Worm (Caenorhabditis elegans): Measurements from ENCODE around the gene actl-1.

The actl-1 gene

DNA sequence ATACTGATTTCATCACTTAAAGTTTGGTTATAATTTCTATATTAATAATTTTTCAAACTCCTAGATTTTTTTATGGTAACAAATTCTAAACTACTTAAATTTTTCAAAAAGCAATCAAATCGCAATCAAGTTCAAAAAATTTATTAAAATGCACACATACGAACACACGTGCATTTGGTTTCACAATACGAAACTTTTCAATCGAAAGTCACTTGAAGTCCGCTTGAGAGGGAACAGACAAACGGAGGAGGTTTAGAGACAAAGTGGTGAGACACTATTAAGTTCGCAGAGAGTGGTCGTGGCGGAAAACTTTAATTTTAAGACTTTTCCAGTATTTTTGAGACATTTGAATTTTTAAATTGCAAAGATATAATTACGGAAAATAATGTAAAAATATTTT lies 6.0 kb upstream of the actl-1 start, which contains the start of gene glr-8 (continued):
- TF ChIP-seq R02D3.7 (tag; optimal IDR thresholded peaks at IDR 0.05) = no peak
- TF ChIP-seq pha-4 (GFP tag; IDR thresholded peaks at IDR 0.05) = no peak
- TF ChIP-seq pha-4 (tag; optimal IDR thresholded peaks at IDR 0.05) = no peak
- TF ChIP-seq nhr-25 (tag; optimal IDR thresholded peaks at IDR 0.05; ENCODE audit: borderline replicate concordance, insufficient read depth) = no peak
- TF ChIP-seq unc-130 (GFP tag; optimal IDR thresholded peaks at IDR 0.05) = no peak
- TF ChIP-seq dmd-6 (GFP tag; IDR thresholded peaks at IDR 0.05) = no peak
- no peak for TF ChIP-seq lin-1 (GFP tag; IDR thresholded peaks at IDR 0.05)
- no peak for TF ChIP-seq spr-1 (tag; optimal IDR thresholded peaks at IDR 0.05)
- no peak for TF ChIP-seq T26A8.4 (GFP tag; IDR thresholded peaks at IDR 0.05)

DNA sequence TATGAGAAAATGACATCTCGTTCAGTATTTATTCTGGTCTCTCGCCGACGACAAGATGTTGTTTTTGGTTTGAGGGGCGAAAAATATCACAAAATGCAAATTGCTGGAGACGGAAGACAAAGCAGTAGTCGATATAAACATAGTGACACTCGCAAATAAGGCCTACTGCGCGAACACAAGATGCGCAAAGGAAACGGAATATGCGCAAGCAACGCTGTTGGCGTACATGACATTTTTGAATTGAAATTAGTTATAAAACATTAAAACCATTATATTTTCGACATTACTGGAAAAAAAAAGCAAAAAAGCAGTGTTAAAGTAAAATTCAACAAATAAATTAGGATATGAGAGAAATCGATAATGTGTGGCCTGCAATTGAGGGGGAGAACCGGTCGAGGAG lies 5.4 kb upstream of the actl-1 start, which contains the start of gene cdf-1:
TSS of gene cdf-1 (minus strand) at position 136 of the 400 bp plus-strand sequence.
- peak; percentile 40 for TF ChIP-seq aha-1 (tag)
- TF ChIP-seq hmg-1.1 (GFP tag; IDR thresholded peaks at IDR 0.05) = 0 out of 2 replicates have a peak, but pooled peaks have one; percentile 28
- TF ChIP-seq Y105C5A.15 (GFP tag; IDR thresholded peaks at IDR 0.05) = no peak
- TF ChIP-seq nhr-6 (tag; optimal IDR thresholded peaks at IDR 0.05) = no peak
- no peak for TF ChIP-seq ces-1 (GFP tag; optimal IDR thresholded peaks at IDR 0.05)
- TF ChIP-seq daf-12 (tag; optimal IDR thresholded peaks at IDR 0.05) = no peak
- TF ChIP-seq mes-2 (tag; optimal IDR thresholded peaks at IDR 0.05; ENCODE audit: poor library complexity, severe bottlenecking) = peak; percentile 48
- no peak for TF ChIP-seq mxl-3 (GFP tag; optimal IDR thresholded peaks at IDR 0.05)
- TF ChIP-seq nhr-48 (tag; optimal IDR thresholded peaks at IDR 0.05) = no peak
- TF ChIP-seq F10B5.3 (tag; optimal IDR thresholded peaks at IDR 0.05) = no peak
- no peak for TF ChIP-seq hif-1 (tag; optimal IDR thresholded peaks at IDR 0.05)
- no peak for TF ChIP-seq F44E2.7 (GFP tag; IDR thresholded peaks at IDR 0.05)
- TF ChIP-seq dpl-1 (GFP tag; optimal IDR thresholded peaks at IDR 0.05) = peak; percentile 13
- no peak for TF ChIP-seq nhr-102 (tag; optimal IDR thresholded peaks at IDR 0.05)
- TF ChIP-seq lin-1 (GFP tag; IDR thresholded peaks at IDR 0.05) = no peak
- peak in 1 of 2 experiments; percentile 32 for TF ChIP-seq lsy-2 (tag; optimal IDR thresholded peaks at IDR 0.05)
- TF ChIP-seq ama-1 (optimal IDR thresholded peaks at IDR 0.05) = no peak
- peak; percentile 5 for TF ChIP-seq mep-1 (tag; optimal IDR thresholded peaks at IDR 0.05)
- no peak for TF ChIP-seq lin-38 (GFP tag; IDR thresholded peaks at IDR 0.05)
- peak; percentile 18 for TF ChIP-seq rbr-2 (tag; optimal IDR thresholded peaks at IDR 0.05)
- TF ChIP-seq ceh-28 (tag; optimal IDR thresholded peaks at IDR 0.05) = peak; percentile 9

DNA sequence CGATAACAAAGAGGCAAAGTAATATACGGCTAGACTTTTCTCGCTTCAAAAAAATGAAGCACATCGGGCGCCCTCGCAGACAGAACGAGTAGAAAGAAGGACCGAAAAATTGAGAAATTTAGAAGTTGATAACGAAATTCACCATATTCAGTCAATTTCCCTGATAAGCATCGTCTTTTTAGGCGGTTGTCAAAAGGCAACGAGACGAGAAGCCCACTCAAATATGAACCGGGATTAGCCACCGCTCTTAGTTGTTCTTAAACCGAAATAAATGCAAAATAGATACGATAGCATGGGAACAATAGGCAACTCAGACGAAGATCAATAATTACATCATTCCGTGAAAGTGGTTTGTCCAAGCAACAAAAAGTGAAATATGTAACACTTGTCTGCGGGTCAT lies 3.5 kb upstream of the actl-1 start:
- TF ChIP-seq dve-1 (tag; optimal IDR thresholded peaks at IDR 0.05; ENCODE audit: insufficient read depth) (peak; percentile 57), T26A8.4 (GFP tag; IDR thresholded peaks at IDR 0.05) (no peak), zip-11 (GFP tag; IDR thresholded peaks at IDR 0.05) (no peak), ceh-32 (tag; optimal IDR thresholded peaks at IDR 0.05; ENCODE audit: poor library complexity) (no peak), daf-16 (GFP tag; optimal IDR thresholded peaks at IDR 0.05) (no peak), daf-16 (tag; optimal IDR thresholded peaks at IDR 0.05) (peak; percentile 48), pqm-1 (tag; optimal IDR thresholded peaks at IDR 0.05) (peak; percentile 59), ztf-7 (tag; optimal IDR thresholded peaks at IDR 0.05) (peak; percentile 15)

DNA sequence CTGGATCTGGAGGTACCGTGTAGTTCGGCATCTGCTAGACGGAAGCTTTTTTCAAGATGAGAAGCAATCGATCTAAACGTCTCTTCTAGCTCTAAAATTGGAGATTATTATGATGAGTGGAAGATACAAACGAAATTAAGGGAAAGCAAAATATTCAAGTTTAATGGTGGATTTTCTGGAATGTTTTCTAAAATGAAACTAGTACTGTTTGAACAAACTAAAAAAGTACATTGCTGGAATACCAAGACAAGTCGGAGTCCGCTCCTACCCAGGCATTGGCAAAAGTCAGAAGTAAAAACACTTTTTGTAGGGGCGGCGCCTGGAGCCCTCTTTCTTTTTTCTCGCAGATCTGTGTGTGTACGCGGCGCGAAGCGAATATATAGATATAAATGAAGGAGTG lies 14.9 kb downstream of the actl-1 start, which contains the start of gene gar-1:
TSS of gene gar-1 (minus strand) at position 101 of the 400 bp plus-strand sequence.
- TF ChIP-seq nhr-6 (tag; optimal IDR thresholded peaks at IDR 0.05) (no peak), Y5F2A.4 (GFP tag; optimal IDR thresholded peaks at IDR 0.05) (no peak), dmd-9 (GFP tag; IDR thresholded peaks at IDR 0.05) (no peak), nhr-10 (tag; optimal IDR thresholded peaks at IDR 0.05) (no peak), daf-19 (GFP tag; conservative IDR thresholded peaks at IDR 0.05) (no peak), ceh-62 (tag; optimal IDR thresholded peaks at IDR 0.05) (no peak), lin-1 (GFP tag; IDR thresholded peaks at IDR 0.05) (no peak), ztf-11 (tag; optimal IDR thresholded peaks at IDR 0.05) (no peak), ZK337.2 (GFP tag; IDR thresholded peaks at IDR 0.05) (no peak), mdl-1 (tag; optimal IDR thresholded peaks at IDR 0.05) (no peak), madf-9 (GFP tag; conservative IDR thresholded peaks at IDR 0.05) (no peak), F44E2.7 (GFP tag; IDR thresholded peaks at IDR 0.05) (no peak), nhr-111 (GFP tag; optimal IDR thresholded peaks at IDR 0.05) (no peak), ama-1 (optimal IDR thresholded peaks at IDR 0.05) (no peak), dmd-8 (GFP tag; IDR thresholded peaks at IDR 0.05) (no peak)

Data from whole organism, L4 larva.